Worm (Caenorhabditis elegans): ENCODE measurements around the gene Y39B6A.42.
"Not testable (repeated sequence)": the region's sequence is repeated elsewhere in the genome, so short reads cannot be mapped to it uniquely, and the experiment has no call there.

- peak; percentile 93 for TF ChIP-seq T22C8.4 (GFP tag; IDR thresholded peaks at IDR 0.05)
- not testable (repeated sequence) for TF ChIP-seq tab-1 (GFP tag; IDR thresholded peaks at IDR 0.05); flt-1 (GFP tag; IDR thresholded peaks at IDR 0.05); med-1 (GFP tag; optimal IDR thresholded peaks at IDR 0.05; ENCODE audit: insufficient read depth)
Measured at ce11 chrV:18940826-18941225, 28.6 kb downstream of the Y39B6A.42 start.
